Worm (Caenorhabditis elegans) whole organism, L1 larva: ENCODE measurements around the gene lelo-3.

Experiments used
- C16A3.4 ChIP-seq: fragments of 150-350 bp; optimal IDR thresholded peaks from 2 replicates; lab custom pipeline; 2014; ENCODE audit warnings: missing biosample characterization, missing genetic modification characterization
- F16B12.6 ChIP-seq: fragments of 150-350 bp; optimal IDR thresholded peaks from 2 replicates; lab custom pipeline; 2014; ENCODE audit warnings: missing biosample characterization, missing genetic modification characterization
- aha-1 ChIP-seq: fragments of 150-350 bp; optimal IDR thresholded peaks from 2 replicates; lab custom pipeline; 2014; ENCODE audit warnings: missing biosample characterization, missing genetic modification characterization
- ama-1 ChIP-seq: fragments of 150-350 bp; optimal IDR thresholded peaks from 2 replicates; lab custom pipeline; 2014
- ceh-63 ChIP-seq: fragments of 200-800 bp; sonication (Bioruptor generic); optimal IDR thresholded peaks from 2 replicates; lab custom pipeline; 2018; ENCODE audit warnings: mild to moderate bottlenecking, missing genetic modification characterization, missing compliant biosample characterization
- ceh-8 ChIP-seq: fragments of 200-800 bp; sonication (Bioruptor generic); optimal IDR thresholded peaks from 2 replicates; lab custom pipeline; 2018; ENCODE audit warnings: mild to moderate bottlenecking, missing genetic modification characterization, moderate library complexity, missing compliant biosample characterization
- ceh-90 ChIP-seq: sonication (generic microtip); optimal IDR thresholded peaks from 2 replicates; lab custom pipeline; 2016; ENCODE audit warnings: missing genetic modification characterization, missing compliant biosample characterization
- dpl-1 ChIP-seq, 3 experiments: fragments of 150-350 bp in 2 of 3; sonication (generic microtip) in 1 of 3; optimal IDR thresholded peaks; 2 replicates each; lab custom pipeline; 2014 to 2017; ENCODE audit warnings: missing biosample characterization in 3 of 3, missing genetic modification characterization in 3 of 3, missing genetic modification reagents in 3 of 3
- dsc-1 ChIP-seq: sonication (generic microtip); optimal IDR thresholded peaks from 2 replicates; lab custom pipeline; 2016; ENCODE audit warnings: mild to moderate bottlenecking, missing genetic modification characterization, missing compliant biosample characterization
- efl-1 ChIP-seq, 4 experiments: fragments of 150-350 bp; optimal IDR thresholded peaks in 3 of 4; peaks in 1 of 4; 1 replicate in 1 of 4; 2 replicates in 3 of 4; lab custom pipeline; 2014; ENCODE audit warnings: missing biosample characterization in 2 of 4, missing genetic modification characterization in 2 of 4, missing genetic modification reagents in 2 of 4
- egl-13 ChIP-seq: sonication (generic microtip); optimal IDR thresholded peaks from 2 replicates; lab custom pipeline; 2016; ENCODE audit warnings: missing genotype, missing genetic modification reagents, missing genetic modification characterization, missing compliant biosample characterization
- elt-2 ChIP-seq: sonication (generic microtip); optimal IDR thresholded peaks from 2 replicates; lab custom pipeline; 2016; ENCODE audit warnings: missing genetic modification characterization, mild to moderate bottlenecking, inconsistent platforms, missing compliant biosample characterization, missing genetic modification reagents
- elt-3 ChIP-seq, 6 experiments: fragments of 150-350 bp in 1 of 6; sonication (generic microtip); optimal IDR thresholded peaks; 2 replicates each; lab custom pipeline; 2017 to 2018; ENCODE audit warnings: missing biosample characterization in 6 of 6, missing genetic modification characterization in 6 of 6, inconsistent platforms in 1 of 6
- ets-5 ChIP-seq: fragments of 200-800 bp; sonication (Bioruptor generic); IDR thresholded peaks from 2 replicates; pipeline ENCODE4 v1.3.6; 2022; ENCODE audit warnings: missing genetic modification characterization, missing compliant biosample characterization
- fkh-10 ChIP-seq: sonication (generic microtip); optimal IDR thresholded peaks from 2 replicates; lab custom pipeline; 2017; ENCODE audit warnings: missing biosample characterization, missing genetic modification reagents, missing genetic modification characterization
- fkh-4 ChIP-seq: sonication (generic microtip); optimal IDR thresholded peaks from 2 replicates; lab custom pipeline; 2016; ENCODE audit warnings: missing compliant biosample characterization, missing genetic modification characterization, borderline replicate concordance
- fos-1 ChIP-seq: fragments of 150-350 bp; optimal IDR thresholded peaks from 2 replicates; lab custom pipeline; 2014; ENCODE audit warnings: missing biosample characterization, missing genetic modification characterization
- hlh-17 ChIP-seq: fragments of 200-800 bp; sonication (Bioruptor generic); optimal IDR thresholded peaks from 2 replicates; lab custom pipeline; 2018; ENCODE audit warnings: missing genetic modification characterization, mild to moderate bottlenecking, missing compliant biosample characterization, moderate library complexity, borderline replicate concordance
- hlh-4 ChIP-seq: sonication (generic microtip); optimal IDR thresholded peaks from 2 replicates; lab custom pipeline; 2016; ENCODE audit warnings: mild to moderate bottlenecking, missing genetic modification characterization, missing compliant biosample characterization
- lin-13 ChIP-seq: fragments of 150-350 bp; optimal IDR thresholded peaks from 2 replicates; lab custom pipeline; 2014; ENCODE audit warnings: missing biosample characterization, missing genetic modification reagents, missing genetic modification characterization
- lin-14 ChIP-seq: fragments of 200-800 bp; sonication (Bioruptor generic); optimal IDR thresholded peaks from 2 replicates; lab custom pipeline; 2018; ENCODE audit warnings: mild to moderate bottlenecking, missing genetic modification characterization, moderate library complexity, missing compliant biosample characterization
- lin-35 ChIP-seq, 2 experiments: fragments of 150-350 bp; optimal IDR thresholded peaks; 2 replicates each; lab custom pipeline; 2014; ENCODE audit warnings: missing biosample characterization in 2 of 2, missing genetic modification characterization in 2 of 2, missing genetic modification reagents in 2 of 2
- lin-39 ChIP-seq: fragments of 150-350 bp; optimal IDR thresholded peaks from 2 replicates; lab custom pipeline; 2014; ENCODE audit warnings: missing biosample characterization, missing genetic modification reagents, missing genetic modification characterization
- lir-3 ChIP-seq: sonication (generic microtip); optimal IDR thresholded peaks from 2 replicates; lab custom pipeline; 2016; ENCODE audit warnings: mild to moderate bottlenecking, missing genetic modification characterization, moderate library complexity, missing compliant biosample characterization; ENCODE audit not compliant: poor library complexity
- mab-9 ChIP-seq: fragments of 200-800 bp; sonication (Bioruptor generic); IDR thresholded peaks from 2 replicates; pipeline ENCODE4 v1.3.6; 2022; ENCODE audit warnings: missing genetic modification reagents, missing genetic modification characterization, missing compliant biosample characterization
- mep-1 ChIP-seq: fragments of 150-350 bp; optimal IDR thresholded peaks from 2 replicates; lab custom pipeline; 2014; ENCODE audit warnings: missing biosample characterization, missing genetic modification characterization
- nhr-19 ChIP-seq: fragments of 200-800 bp; sonication (Bioruptor generic); conservative IDR thresholded peaks from 2 replicates; pipeline ENCODE4 v1.3.6; 2022; ENCODE audit warnings: missing genetic modification characterization, missing compliant biosample characterization
- nhr-28 ChIP-seq: fragments of 150-350 bp; optimal IDR thresholded peaks from 2 replicates; lab custom pipeline; 2014; ENCODE audit warnings: missing biosample characterization, missing genetic modification characterization
- nhr-47 ChIP-seq: sonication (generic microtip); optimal IDR thresholded peaks from 2 replicates; lab custom pipeline; 2016; ENCODE audit warnings: mild to moderate bottlenecking, missing genetic modification characterization, moderate library complexity, missing compliant biosample characterization
- nhr-71 ChIP-seq: sonication (generic microtip); optimal IDR thresholded peaks from 2 replicates; lab custom pipeline; 2016; ENCODE audit warnings: mild to moderate bottlenecking, missing genetic modification characterization, moderate library complexity, missing compliant biosample characterization
- nhr-77 ChIP-seq: fragments of 150-350 bp; optimal IDR thresholded peaks from 2 replicates; lab custom pipeline; 2014; ENCODE audit warnings: missing biosample characterization, missing genetic modification characterization
- nhr-84 ChIP-seq: sonication (generic microtip); optimal IDR thresholded peaks from 2 replicates; lab custom pipeline; 2017; ENCODE audit warnings: missing biosample characterization, missing genetic modification characterization
- nhr-85 ChIP-seq: sonication (generic microtip); peaks from one replicate; lab custom pipeline; 2016; ENCODE audit warnings: missing genetic modification characterization, inconsistent platforms, missing compliant biosample characterization
- pax-3 ChIP-seq: fragments of 200-800 bp; sonication (Bioruptor generic); optimal IDR thresholded peaks from 2 replicates; lab custom pipeline; 2018; ENCODE audit warnings: mild to moderate bottlenecking, missing genetic modification characterization, moderate library complexity, missing compliant biosample characterization
- snpc-4 ChIP-seq: fragments of 150-350 bp; optimal IDR thresholded peaks from 2 replicates; lab custom pipeline; 2014; ENCODE audit warnings: missing biosample characterization, missing genetic modification characterization
- sox-4 ChIP-seq: sonication (generic microtip); optimal IDR thresholded peaks from 2 replicates; lab custom pipeline; 2016; ENCODE audit warnings: missing genetic modification characterization, missing compliant biosample characterization
- sptf-1 ChIP-seq: fragments of 150-350 bp; optimal IDR thresholded peaks from 2 replicates; lab custom pipeline; 2014; ENCODE audit warnings: missing biosample characterization, missing genetic modification characterization
- swsn-7 ChIP-seq: sonication (generic microtip); optimal IDR thresholded peaks from 2 replicates; lab custom pipeline; 2016; ENCODE audit warnings: missing genetic modification characterization, missing compliant biosample characterization
- tlp-1 ChIP-seq: fragments of 150-350 bp; optimal IDR thresholded peaks from 2 replicates; lab custom pipeline; 2014; ENCODE audit warnings: missing biosample characterization, missing genetic modification characterization
- unc-130 ChIP-seq: fragments of 150-350 bp; optimal IDR thresholded peaks from 2 replicates; lab custom pipeline; 2017; ENCODE audit warnings: missing biosample characterization, missing genetic modification characterization, inconsistent platforms
- vab-15 ChIP-seq: sonication (generic microtip); optimal IDR thresholded peaks from 2 replicates; lab custom pipeline; 2017; ENCODE audit warnings: missing genotype, mild to moderate bottlenecking, missing genetic modification characterization, missing compliant biosample characterization
- xbp-1 ChIP-seq: sonication (generic microtip); optimal IDR thresholded peaks from 2 replicates; lab custom pipeline; 2016; ENCODE audit warnings: missing genetic modification characterization, missing compliant biosample characterization
- ztf-4 ChIP-seq: fragments of 150-350 bp; optimal IDR thresholded peaks from 2 replicates; lab custom pipeline; 2014; ENCODE audit warnings: missing biosample characterization, missing genetic modification characterization

The lelo-3 gene

ce11 chrX:5994004-5994403 lies 28.4 kb downstream of the lelo-3 start:
- TF ChIP-seq ceh-63 = no peak
- no peak for TF ChIP-seq sptf-1 (tag; lab: Kevin White, UChicago)
- TF ChIP-seq snpc-4 (tag; lab: Kevin White, UChicago) = no peak
- no peak for TF ChIP-seq nhr-77 (tag; lab: Kevin White, UChicago)
- no peak for TF ChIP-seq xbp-1
- TF ChIP-seq hlh-17 = no peak
- TF ChIP-seq nhr-28 = no peak
- TF ChIP-seq efl-1 (optimal IDR thresholded peaks at IDR 0.05; lab: Kevin White, UChicago) = no peak
- no peak for TF ChIP-seq efl-1 (GFP tag; optimal IDR thresholded peaks at IDR 0.05 in 1 of 2; lab: Kevin White, UChicago)
- TF ChIP-seq fkh-4 (tag; lab: Kevin White, UChicago) = no peak
- TF ChIP-seq, all 84 proteins: peak for 0

ce11 chrX:5992770-5993169 lies 29.6 kb downstream of the lelo-3 start, which contains the start of gene F22F4.5:
F22F4.5 (minus strand) TSS chrX:5992870.
- no peak for TF ChIP-seq efl-1 (optimal IDR thresholded peaks at IDR 0.05; lab: Kevin White, UChicago)
- TF ChIP-seq efl-1 (GFP tag; optimal IDR thresholded peaks at IDR 0.05 in 1 of 2; lab: Kevin White, UChicago) = peak in 1 of 2 experiments; percentile 33
- no peak for TF ChIP-seq tlp-1 (tag; lab: Kevin White, UChicago)

ce11 chrX:5987910-5988309 lies 34.5 kb downstream of the lelo-3 start:
- peak; percentile 4 for TF ChIP-seq fkh-10
- TF ChIP-seq aha-1 (tag; lab: Kevin White, UChicago) = no peak
- peak; percentile 53 for TF ChIP-seq lin-14 (GFP tag; lab: Kevin White, UChicago)

- TF ChIP-seq mep-1 (no peak), nhr-85 (tag; lab: Kevin White, UChicago) (no peak), dsc-1 (no peak), hlh-17 (no peak), nhr-71 (tag; lab: Kevin White, UChicago) (no peak), efl-1 (optimal IDR thresholded peaks at IDR 0.05; lab: Kevin White, UChicago) (no peak), efl-1 (GFP tag; optimal IDR thresholded peaks at IDR 0.05 in 1 of 2; lab: Kevin White, UChicago) (peak in 1 of 2 experiments; percentile 17), fos-1 (tag; lab: Kevin White, UChicago) (no peak), ceh-90 (tag; lab: Kevin White, UChicago) (no peak), elt-2 (tag; lab: Kevin White, UChicago) (peak; percentile 72), lin-13 (GFP tag; lab: Kevin White, UChicago) (no peak), elt-3 (tag; optimal IDR thresholded peaks at IDR 0.05; lab: Kevin White, UChicago) (no peak)
Measured at ce11 chrX:5985720-5986119, 36.6 kb downstream of the lelo-3 start.

ce11 chrX:5984581-5985039 lies 37.8 kb downstream of the lelo-3 start, which contains the start of gene klp-13:
klp-13 (plus strand) TSS chrX:5984989.
- TF ChIP-seq pax-3 (tag; lab: Kevin White, UChicago) = peak; percentile 85
- TF ChIP-seq snpc-4 (tag; lab: Kevin White, UChicago) = peak; percentile 5
- TF ChIP-seq egl-13 = peak; percentile 82
- peak; percentile 92 for TF ChIP-seq xbp-1
- TF ChIP-seq vab-15 (tag; lab: Kevin White, UChicago) = peak; percentile 47
- peak; percentile 65 for TF ChIP-seq sox-4 (tag; lab: Kevin White, UChicago)
- TF ChIP-seq hlh-4 (tag; lab: Kevin White, UChicago) = no peak
- TF ChIP-seq efl-1 (optimal IDR thresholded peaks at IDR 0.05; lab: Kevin White, UChicago) = peak; percentile 67 to 92
- peak; percentile 94 to 99 for TF ChIP-seq efl-1 (GFP tag; optimal IDR thresholded peaks at IDR 0.05 in 1 of 2; lab: Kevin White, UChicago)
- TF ChIP-seq hlh-17 = no peak
- peak; percentile 29 for TF ChIP-seq F16B12.6
- TF ChIP-seq elt-3 (tag; optimal IDR thresholded peaks at IDR 0.05; lab: Kevin White, UChicago) = peak in 3 of 6 experiments; percentile 14 to 89 (median 20)
- TF ChIP-seq nhr-85 (tag; lab: Kevin White, UChicago) = peak; percentile 88
- TF ChIP-seq nhr-19 (GFP tag; lab: Robert Waterston, UW) = peak; percentile 80
- no peak for TF ChIP-seq nhr-84 (tag; lab: Kevin White, UChicago)
- peak; percentile 88 for TF ChIP-seq swsn-7 (tag; lab: Kevin White, UChicago)
- peak; percentile 43 for TF ChIP-seq ztf-4
- peak; percentile 69 for TF ChIP-seq ceh-8 (GFP tag; lab: Kevin White, UChicago)
- TF ChIP-seq ets-5 (GFP tag; lab: Robert Waterston, UW) = no peak
- TF ChIP-seq dpl-1 (GFP tag; optimal IDR thresholded peaks at IDR 0.05; lab: Kevin White, UChicago) = peak; percentile 89 to 93 (median 90)
- TF ChIP-seq lin-39 (tag; lab: Kevin White, UChicago) = peak; percentile 18
- TF ChIP-seq fos-1 (tag; lab: Kevin White, UChicago) = peak; percentile 85
- peak; percentile 64 for TF ChIP-seq unc-130 (tag; lab: Kevin White, UChicago)
- peak; percentile 64 for TF ChIP-seq lir-3 (tag; lab: Kevin White, UChicago)
- TF ChIP-seq sptf-1 (tag; lab: Kevin White, UChicago) = no peak
- TF ChIP-seq lin-35 (GFP tag; optimal IDR thresholded peaks at IDR 0.05; lab: Kevin White, UChicago) = peak; percentile 92 to 97
- TF ChIP-seq mab-9 = no peak
- TF ChIP-seq ama-1 (lab: Kevin White, UChicago) = peak; percentile 2
- peak; percentile 91 for TF ChIP-seq nhr-47 (tag; lab: Kevin White, UChicago)
- peak; percentile 91 for TF ChIP-seq C16A3.4
